In the genomic region with DNA sequence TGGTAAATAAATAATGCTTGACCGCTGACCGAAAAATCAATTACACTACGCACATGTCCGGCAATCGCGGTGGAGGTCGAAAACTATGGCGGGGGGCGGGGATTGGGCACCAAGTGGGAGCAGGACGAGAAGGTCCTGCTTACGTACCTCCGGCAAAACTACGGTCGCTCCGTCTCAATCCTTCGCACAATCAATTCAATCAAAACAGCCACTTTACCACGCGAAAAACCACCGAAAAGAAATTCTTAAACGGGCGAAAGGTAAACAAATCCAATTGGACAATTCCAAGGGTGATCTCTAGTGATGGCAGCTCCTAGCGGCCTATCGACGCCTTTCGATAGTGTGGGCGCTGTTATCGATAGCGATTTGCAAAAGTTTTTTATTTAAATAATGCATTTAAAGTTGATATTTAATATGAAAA, we compare ENCODE assay signal across 1 fruit fly cellular context.
TF ChIP-seq lines count a peak whose summit lies in the region.

Gene Nadsyn, minus strand, starts transcription at position 304 of the 421 bp plus-strand sequence.

TF ChIP-seq in whole organism, embryonic, 481 proteins besides CTCF, POLR2A, EP300 and RAD21 (continued from another document):
- TF ChIP-seq CG14860 (GFP tag; IDR thresholded peaks at IDR 0.05; lab: Robert Waterston, UW; ENCODE audit: partially characterized antibody) (peak; percentile 69), tgo (GFP tag; IDR thresholded peaks at IDR 0.05; lab: Robert Waterston, UW) (no peak), CG4404 (GFP tag; IDR thresholded peaks at IDR 0.05; lab: Robert Waterston, UW) (no peak), ttk (GFP tag; IDR thresholded peaks at IDR 0.05; lab: Robert Waterston, UW) (no peak), br (optimal IDR thresholded peaks at IDR 0.05; lab: Kevin White, UChicago) (no peak), ham (GFP tag; IDR thresholded peaks at IDR 0.05; lab: Robert Waterston, UW) (no peak), Myb (GFP tag; optimal IDR thresholded peaks at IDR 0.05; lab: Kevin White, UChicago) (no peak), Fer1 (GFP tag; optimal IDR thresholded peaks at IDR 0.05; lab: Kevin White, UChicago) (no peak), lmd (GFP tag; IDR thresholded peaks at IDR 0.05; lab: Robert Waterston, UW) (no peak), gem (tag; optimal IDR thresholded peaks at IDR 0.05; lab: Kevin White, UChicago) (no peak), CG2202 (tag; optimal IDR thresholded peaks at IDR 0.05; lab: Kevin White, UChicago) (no peak), Ssrp (tag; optimal IDR thresholded peaks at IDR 0.05; lab: Kevin White, UChicago) (no peak), zen2 (GFP tag; IDR thresholded peaks at IDR 0.05; lab: Robert Waterston, UW; ENCODE audit: partially characterized antibody) (peak; percentile 71), GATAe (GFP tag; conservative IDR thresholded peaks at IDR 0.05; lab: Robert Waterston, UW) (no peak), maf-S (GFP tag; optimal IDR thresholded peaks at IDR 0.05; lab: Kevin White, UChicago) (no peak), CG12942 (GFP tag; optimal IDR thresholded peaks at IDR 0.05; lab: Kevin White, UChicago) (no peak), gce (GFP tag; IDR thresholded peaks at IDR 0.05; lab: Robert Waterston, UW) (no peak), Camta (GFP tag; optimal IDR thresholded peaks at IDR 0.05; lab: Kevin White, UChicago) (no peak), al (GFP tag; IDR thresholded peaks at IDR 0.05; lab: Robert Waterston, UW) (no peak), Atf3 (GFP tag; optimal IDR thresholded peaks at IDR 0.05; lab: Kevin White, UChicago) (no peak), onecut (GFP tag; IDR thresholded peaks at IDR 0.05; lab: Robert Waterston, UW) (peak; percentile 70), crc (GFP tag; optimal IDR thresholded peaks at IDR 0.05; lab: Kevin White, UChicago) (no peak), fru (optimal IDR thresholded peaks at IDR 0.05; lab: Kevin White, UChicago) (no peak), Oli (tag; optimal IDR thresholded peaks at IDR 0.05; lab: Kevin White, UChicago) (no peak), CG9797 (GFP tag; optimal IDR thresholded peaks at IDR 0.05; lab: Kevin White, UChicago) (no peak), vfl (GFP tag; optimal IDR thresholded peaks at IDR 0.05; lab: Kevin White, UChicago) (no peak), NC2α (GFP tag; optimal IDR thresholded peaks at IDR 0.05; lab: Kevin White, UChicago) (no peak), CG10366 (GFP tag; IDR thresholded peaks at IDR 0.05; lab: Robert Waterston, UW) (no peak), Aef1 (GFP tag; IDR thresholded peaks at IDR 0.05; lab: Robert Waterston, UW) (no peak), CG13287 (GFP tag; IDR thresholded peaks at IDR 0.05; lab: Robert Waterston, UW; ENCODE audit: partially characterized antibody) (peak; percentile 85)
